Fruit fly (Drosophila melanogaster) whole organism, prepupa: ENCODE measurements around the gene amn.
A peak's percentile ranks its signal among the peaks of the same experiment; 100 is the strongest.

ENCODE experiments used
- Blimp-1 ChIP-seq: fragments of 200-800 bp; sonication (Bioruptor generic); optimal IDR thresholded peaks from 3 replicates; lab custom pipeline; 2017; ENCODE audit warnings: missing biosample characterization, missing genetic modification characterization, mild to moderate bottlenecking, moderate library complexity, missing genetic modification reagents
- CG10631 ChIP-seq: fragments of 200-800 bp; sonication (Bioruptor generic); optimal IDR thresholded peaks from 2 replicates; lab custom pipeline; 2016; ENCODE audit warnings: missing biosample characterization, missing genetic modification characterization
- CG10669 ChIP-seq: fragments of 200-800 bp; sonication (Bioruptor generic); optimal IDR thresholded peaks from 3 replicates; lab custom pipeline; 2018; ENCODE audit warnings: missing biosample characterization, mild to moderate bottlenecking, missing genetic modification characterization, moderate library complexity
- CG11294 ChIP-seq: fragments of 200-800 bp; sonication (Bioruptor generic); IDR thresholded peaks from 2 replicates; pipeline ENCODE4 v1.3.6; 2022; ENCODE audit warnings: missing biosample characterization, missing genetic modification characterization
- CG11762 ChIP-seq: fragments of 200-800 bp; sonication (Bioruptor generic); optimal IDR thresholded peaks from 3 replicates; lab custom pipeline; 2016; ENCODE audit warnings: missing biosample characterization, missing genetic modification characterization; ENCODE audit not compliant: insufficient read depth
- CG1621 ChIP-seq: fragments of 200-800 bp; sonication (Bioruptor generic); optimal IDR thresholded peaks from 3 replicates; lab custom pipeline; 2018; ENCODE audit warnings: missing biosample characterization, mild to moderate bottlenecking, missing genetic modification characterization
- CG16779 ChIP-seq: fragments of 200-800 bp; sonication (Bioruptor generic); optimal IDR thresholded peaks from 3 replicates; lab custom pipeline; 2017; ENCODE audit warnings: missing biosample characterization, mild to moderate bottlenecking, missing genetic modification characterization
- CG3032 ChIP-seq: fragments of 200-800 bp; optimal IDR thresholded peaks from 2 replicates; lab custom pipeline; 2019; ENCODE audit warnings: missing biosample characterization, mild to moderate bottlenecking, missing genetic modification characterization, moderate library complexity
- CG31627 ChIP-seq: fragments of 200-800 bp; sonication (Bioruptor generic); optimal IDR thresholded peaks from 3 replicates; lab custom pipeline; 2016; ENCODE audit warnings: missing biosample characterization, missing genetic modification characterization
- CG32006 ChIP-seq: fragments of 200-800 bp; sonication (Bioruptor generic); optimal IDR thresholded peaks from 3 replicates; lab custom pipeline; 2017; ENCODE audit warnings: missing biosample characterization, mild to moderate bottlenecking, missing genetic modification characterization
- CG34406 ChIP-seq: fragments of 200-800 bp; sonication (Bioruptor generic); optimal IDR thresholded peaks from 3 replicates; lab custom pipeline; 2016; ENCODE audit warnings: missing biosample characterization, missing genetic modification characterization
- CG3919 ChIP-seq: fragments of 200-800 bp; sonication (Bioruptor generic); optimal IDR thresholded peaks from 3 replicates; lab custom pipeline; 2016; ENCODE audit warnings: missing biosample characterization, missing genetic modification characterization
- CG4318 ChIP-seq: fragments of 200-800 bp; sonication (Bioruptor generic); optimal IDR thresholded peaks from 3 replicates; lab custom pipeline; 2017; ENCODE audit warnings: missing biosample characterization, mild to moderate bottlenecking, missing genetic modification characterization
- CG6792 ChIP-seq: fragments of 200-800 bp; sonication (Bioruptor generic); optimal IDR thresholded peaks from 3 replicates; lab custom pipeline; 2016; ENCODE audit warnings: missing biosample characterization, missing genetic modification characterization
- CG6808 ChIP-seq: fragments of 200-800 bp; sonication (Bioruptor generic); optimal IDR thresholded peaks from 3 replicates; lab custom pipeline; 2017; ENCODE audit warnings: missing biosample characterization, missing genetic modification characterization, mild to moderate bottlenecking, moderate library complexity, missing genetic modification reagents
- CG6854 ChIP-seq: fragments of 200-800 bp; sonication (Bioruptor generic); optimal IDR thresholded peaks from 2 replicates; lab custom pipeline; 2017; ENCODE audit warnings: missing biosample characterization, mild to moderate bottlenecking, missing genetic modification characterization
- CG7368 ChIP-seq: fragments of 200-800 bp; sonication (Bioruptor generic); optimal IDR thresholded peaks from 3 replicates; lab custom pipeline; 2016; ENCODE audit warnings: missing biosample characterization, missing genetic modification characterization
- CG8119 ChIP-seq: fragments of 200-800 bp; sonication (Bioruptor generic); IDR thresholded peaks from 3 replicates; pipeline ENCODE4 v1.3.6; 2022; ENCODE audit warnings: missing biosample characterization, missing genetic modification characterization
- CG8632 ChIP-seq: fragments of 200-800 bp; sonication (Bioruptor generic); optimal IDR thresholded peaks from 3 replicates; lab custom pipeline; 2016; ENCODE audit warnings: missing biosample characterization, missing genetic modification characterization
- CG9139 ChIP-seq: fragments of 200-800 bp; sonication (Bioruptor generic); optimal IDR thresholded peaks from 3 replicates; lab custom pipeline; 2017; ENCODE audit warnings: missing biosample characterization, mild to moderate bottlenecking, missing genetic modification characterization
- Eip75B ChIP-seq: fragments of 200-800 bp; sonication (Bioruptor generic); optimal IDR thresholded peaks from 3 replicates; lab custom pipeline; 2016; ENCODE audit warnings: missing biosample characterization, missing genetic modification characterization
- Eip78C ChIP-seq: fragments of 200-800 bp; sonication (Bioruptor generic); peaks from one replicate; lab custom pipeline; 2016; ENCODE audit warnings: missing biosample characterization, missing genetic modification characterization
- Eip93F ChIP-seq: fragments of 200-800 bp; sonication (Bioruptor generic); optimal IDR thresholded peaks from 2 replicates; lab custom pipeline; 2016; ENCODE audit warnings: missing biosample characterization, mild to moderate bottlenecking, missing genetic modification characterization
- Ets21C ChIP-seq: fragments of 200-800 bp; sonication (Bioruptor generic); optimal IDR thresholded peaks from 3 replicates; lab custom pipeline; 2016; ENCODE audit warnings: missing biosample characterization, missing genetic modification characterization
- Ets96B ChIP-seq: fragments of 200-800 bp; optimal IDR thresholded peaks from 2 replicates; lab custom pipeline; 2019; ENCODE audit warnings: missing biosample characterization, mild to moderate bottlenecking, missing genetic modification characterization, moderate library complexity
- Gug ChIP-seq: fragments of 200-800 bp; sonication (Bioruptor generic); IDR thresholded peaks from 2 replicates; pipeline ENCODE4 v1.3.6; 2022; ENCODE audit warnings: missing biosample characterization, missing genetic modification characterization
- Hr38 ChIP-seq: sonication (Bioruptor generic); optimal IDR thresholded peaks from 2 replicates; lab custom pipeline; 2016; ENCODE audit warnings: missing biosample characterization, missing genetic modification characterization
- Hr39 ChIP-seq: fragments of 200-800 bp; sonication (Bioruptor generic); optimal IDR thresholded peaks from 2 replicates; lab custom pipeline; 2016; ENCODE audit warnings: missing biosample characterization, missing genetic modification characterization
- Hr4 ChIP-seq: fragments of 200-800 bp; sonication (Bioruptor generic); optimal IDR thresholded peaks from 3 replicates; lab custom pipeline; 2016; ENCODE audit warnings: missing biosample characterization, missing genetic modification characterization
- Lpt ChIP-seq: fragments of 200-800 bp; sonication (Bioruptor generic); optimal IDR thresholded peaks from 3 replicates; lab custom pipeline; 2016; ENCODE audit warnings: missing biosample characterization, missing genetic modification characterization
- OdsH ChIP-seq: fragments of 200-800 bp; sonication (Bioruptor generic); optimal IDR thresholded peaks from 3 replicates; lab custom pipeline; 2016; ENCODE audit warnings: missing biosample characterization, missing genetic modification characterization
- Smox ChIP-seq: fragments of 200-800 bp; sonication (Bioruptor generic); optimal IDR thresholded peaks from 3 replicates; lab custom pipeline; 2016; ENCODE audit warnings: missing biosample characterization, missing genetic modification characterization
- Sox102F ChIP-seq: fragments of 200-800 bp; sonication (Bioruptor generic); optimal IDR thresholded peaks from 2 replicates; lab custom pipeline; 2016; ENCODE audit warnings: missing biosample characterization, mild to moderate bottlenecking, missing genetic modification characterization
- Sox15 ChIP-seq: fragments of 200-800 bp; sonication (Bioruptor generic); optimal IDR thresholded peaks from 3 replicates; lab custom pipeline; 2016; ENCODE audit warnings: missing biosample characterization, missing genetic modification characterization
- achi ChIP-seq: fragments of 200-800 bp; sonication (Bioruptor generic); optimal IDR thresholded peaks from 3 replicates; lab custom pipeline; 2016; ENCODE audit warnings: missing biosample characterization, missing genetic modification characterization
- acj6 ChIP-seq: fragments of 200-800 bp; sonication (Bioruptor generic); optimal IDR thresholded peaks from 3 replicates; lab custom pipeline; 2016; ENCODE audit warnings: missing biosample characterization, missing genetic modification characterization
- cyc ChIP-seq: fragments of 200-800 bp; sonication (Bioruptor generic); optimal IDR thresholded peaks from 3 replicates; lab custom pipeline; 2016; ENCODE audit warnings: missing biosample characterization, missing genetic modification characterization
- dac ChIP-seq: fragments of 200-800 bp; sonication (Bioruptor generic); optimal IDR thresholded peaks from 2 replicates; lab custom pipeline; 2017; ENCODE audit warnings: missing biosample characterization, mild to moderate bottlenecking, missing genetic modification characterization
- eg ChIP-seq: fragments of 200-800 bp; sonication (Bioruptor generic); IDR thresholded peaks from 3 replicates; pipeline ENCODE4 v1.3.6; 2022; ENCODE audit warnings: missing biosample characterization, missing genetic modification characterization
- esn ChIP-seq: fragments of 200-800 bp; sonication (Bioruptor generic); optimal IDR thresholded peaks from 2 replicates; lab custom pipeline; 2016; ENCODE audit warnings: missing biosample characterization, mild to moderate bottlenecking, missing genetic modification characterization, moderate library complexity
- fd59A ChIP-seq: fragments of 200-800 bp; sonication (Bioruptor generic); optimal IDR thresholded peaks from 2 replicates; lab custom pipeline; 2017; ENCODE audit warnings: missing biosample characterization, mild to moderate bottlenecking, missing genetic modification characterization, missing genetic modification reagents
- lz ChIP-seq: fragments of 200-800 bp; sonication (Bioruptor generic); optimal IDR thresholded peaks from 3 replicates; lab custom pipeline; 2016; ENCODE audit warnings: missing biosample characterization, missing genetic modification characterization
- pdm3 ChIP-seq: fragments of 200-800 bp; sonication (Bioruptor generic); optimal IDR thresholded peaks from 3 replicates; lab custom pipeline; 2016; ENCODE audit warnings: missing biosample characterization, missing genetic modification characterization
- salr ChIP-seq, 2 experiments: fragments of 200-800 bp; sonication (Bioruptor generic); optimal IDR thresholded peaks; 3 replicates each; lab custom pipeline; 2016 to 2018; ENCODE audit warnings: missing biosample characterization in 2 of 2, missing genetic modification characterization in 2 of 2, mild to moderate bottlenecking in 1 of 2
- spab ChIP-seq: fragments of 200-800 bp; sonication (Bioruptor generic); optimal IDR thresholded peaks from 2 replicates; lab custom pipeline; 2017; ENCODE audit warnings: missing biosample characterization, mild to moderate bottlenecking, missing genetic modification characterization, missing genetic modification reagents
- svp ChIP-seq: fragments of 200-800 bp; sonication (Bioruptor generic); peaks from one replicate; lab custom pipeline; 2016; ENCODE audit warnings: missing biosample characterization, missing genetic modification characterization
- topi ChIP-seq: fragments of 200-800 bp; sonication (Bioruptor generic); optimal IDR thresholded peaks from 3 replicates; lab custom pipeline; 2016; ENCODE audit warnings: missing biosample characterization, missing genetic modification characterization
- vri ChIP-seq: fragments of 200-800 bp; sonication (Bioruptor generic); optimal IDR thresholded peaks from 3 replicates; lab custom pipeline; 2016; ENCODE audit warnings: missing biosample characterization, mild to moderate bottlenecking, missing genetic modification characterization

amn gene

DNA sequence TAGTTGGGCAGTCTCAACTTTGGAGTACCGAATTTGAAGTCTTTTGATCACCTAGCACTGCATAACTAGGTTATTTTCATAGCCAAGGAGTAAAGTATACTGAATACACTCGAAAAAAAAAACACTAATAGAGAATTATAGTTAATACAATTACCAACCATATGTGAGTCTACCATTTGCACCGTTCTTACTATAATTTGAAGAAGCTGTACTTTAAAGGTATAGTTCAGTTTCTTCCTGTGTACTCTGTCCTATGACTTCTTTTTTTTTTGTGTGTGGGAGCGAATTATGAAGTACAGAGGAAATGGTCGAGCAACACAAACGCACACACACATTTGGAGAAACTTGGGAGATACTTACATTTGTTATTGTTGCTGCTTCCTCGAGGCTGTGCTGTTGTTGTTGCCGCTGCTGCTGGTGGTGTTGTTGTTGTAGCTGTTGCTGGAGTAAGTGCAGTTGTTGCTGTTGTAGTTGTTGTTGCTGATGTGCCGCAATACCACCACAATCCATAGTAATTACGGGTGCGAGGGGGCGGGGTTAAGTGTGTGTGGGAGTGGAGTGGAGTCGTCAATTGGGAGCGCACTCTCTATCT is 39.3 kb downstream of the amn start (continued):
- TF ChIP-seq OdsH (GFP tag; lab: Kevin White, UChicago) (peak; percentile 93), pdm3 (GFP tag; lab: Kevin White, UChicago) (peak; percentile 96), Hr4 (peak; percentile 96), cyc (GFP tag; lab: Kevin White, UChicago) (peak; percentile 91), CG7368 (GFP tag; lab: Kevin White, UChicago) (peak; percentile 91), CG11294 (GFP tag; lab: Robert Waterston, UW) (peak; percentile 84), Hr38 (GFP tag; lab: Kevin White, UChicago) (peak; percentile 38), CG16779 (tag; lab: Kevin White, UChicago) (peak; percentile 72), svp (GFP tag; lab: Kevin White, UChicago) (peak; percentile 93)
- TF ChIP-seq, all 60 proteins: peak for 57

DNA sequence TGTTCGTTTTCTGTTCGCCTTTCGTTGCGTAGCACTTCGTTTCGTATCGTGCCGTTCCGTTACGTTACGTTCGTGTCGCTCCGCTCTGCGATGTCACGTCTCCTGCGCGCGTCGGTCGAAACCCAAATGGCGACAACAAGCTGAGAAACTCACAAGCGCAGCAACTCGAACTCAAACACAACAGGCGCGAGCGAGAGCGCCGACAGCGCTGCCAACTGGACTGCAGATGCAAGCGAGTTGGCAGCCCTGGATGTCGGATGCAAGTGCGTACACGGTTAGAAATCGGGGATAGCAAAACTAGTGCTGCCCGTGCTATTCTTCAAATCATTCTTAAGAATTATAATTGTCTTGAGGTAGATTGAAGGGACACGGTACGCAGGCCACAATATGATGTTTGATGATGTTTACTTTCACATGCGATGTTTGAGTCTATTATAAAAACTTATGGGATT is 41.5 kb downstream of the amn start:
- TF ChIP-seq CG4318 (GFP tag; lab: Kevin White, UChicago) (peak; percentile 40), salr (GFP tag; optimal IDR thresholded peaks at IDR 0.05; lab: Kevin White, UChicago) (peak; percentile 44 to 55), eg (GFP tag; lab: Robert Waterston, UW) (peak; percentile 81), achi (GFP tag; lab: Kevin White, UChicago) (peak; percentile 68), Blimp-1 (GFP tag; lab: Kevin White, UChicago) (no peak), OdsH (GFP tag; lab: Kevin White, UChicago) (peak; percentile 69), Hr39 (GFP tag; lab: Kevin White, UChicago) (peak; percentile 77), esn (GFP tag; lab: Kevin White, UChicago) (peak; percentile 75), CG34406 (GFP tag; lab: Kevin White, UChicago) (peak; percentile 4), CG7368 (GFP tag; lab: Kevin White, UChicago) (peak; percentile 61), Ets96B (tag; lab: Kevin White, UChicago) (peak; percentile 40), CG9139 (GFP tag; lab: Kevin White, UChicago) (no peak), fd59A (GFP tag; lab: Kevin White, UChicago) (peak; percentile 42), CG31627 (peak; percentile 79), spab (GFP tag; lab: Kevin White, UChicago) (peak; percentile 0), Eip93F (GFP tag; lab: Kevin White, UChicago) (peak; percentile 17), CG1621 (tag; lab: Kevin White, UChicago) (peak; percentile 42), Gug (GFP tag; lab: Robert Waterston, UW) (peak; percentile 74), cyc (GFP tag; lab: Kevin White, UChicago) (peak; percentile 61), Eip75B (GFP tag; lab: Kevin White, UChicago) (peak; percentile 65), CG32006 (GFP tag; lab: Kevin White, UChicago) (peak; percentile 74), Lpt (GFP tag; lab: Kevin White, UChicago) (peak; percentile 49), Ets21C (GFP tag; lab: Kevin White, UChicago) (peak; percentile 48), pdm3 (GFP tag; lab: Kevin White, UChicago) (peak; percentile 80), CG6808 (GFP tag; lab: Kevin White, UChicago) (peak; percentile 5), Eip78C (GFP tag; lab: Kevin White, UChicago) (peak; percentile 90), CG16779 (tag; lab: Kevin White, UChicago) (no peak), acj6 (peak; percentile 63), CG6792 (peak; percentile 66), CG8119 (GFP tag; lab: Robert Waterston, UW) (peak; percentile 45; the same call in 2 of the 3 replicates), CG6854 (GFP tag; lab: Kevin White, UChicago) (peak; percentile 65), Smox (GFP tag; lab: Kevin White, UChicago) (peak; percentile 62), svp (GFP tag; lab: Kevin White, UChicago) (peak; percentile 84), vri (GFP tag; lab: Kevin White, UChicago) (peak; percentile 35), CG11294 (GFP tag; lab: Robert Waterston, UW) (peak; percentile 44), lz (GFP tag; lab: Kevin White, UChicago) (peak; percentile 73), Sox15 (GFP tag; lab: Kevin White, UChicago) (peak; percentile 58), CG3919 (GFP tag; lab: Kevin White, UChicago) (peak; percentile 78), Sox102F (GFP tag; lab: Kevin White, UChicago) (peak; percentile 60), CG11762 (GFP tag; lab: Kevin White, UChicago) (peak; percentile 60), topi (GFP tag; lab: Kevin White, UChicago) (peak; percentile 74), CG8632 (GFP tag; lab: Kevin White, UChicago) (peak; percentile 50), CG3032 (tag; lab: Kevin White, UChicago) (peak; percentile 44), dac (GFP tag; lab: Kevin White, UChicago) (peak; percentile 33), CG10631 (GFP tag; lab: Kevin White, UChicago) (peak; percentile 66), CG10669 (peak; percentile 68)
